Worm (Caenorhabditis elegans) whole organism, young adult: ENCODE results near the gene C15H11.11.

Experiments used
- C17E4.6 ChIP-seq: fragments of 200-800 bp; sonication (Bioruptor generic); IDR thresholded peaks from 2 replicates; pipeline ENCODE4 v1.3.6; 2022; ENCODE audit warnings: missing genetic modification reagents, missing genetic modification characterization, missing compliant biosample characterization
- D2030.7 ChIP-seq: fragments of 200-800 bp; sonication (Bioruptor generic); IDR thresholded peaks from 2 replicates; pipeline ENCODE4 v1.3.6; 2022; ENCODE audit warnings: missing genetic modification reagents, missing genetic modification characterization, missing compliant biosample characterization
- F22D6.2 ChIP-seq: sonication (generic microtip); optimal IDR thresholded peaks from 2 replicates; lab custom pipeline; 2016; ENCODE audit warnings: mild to moderate bottlenecking, missing genetic modification characterization, missing compliant biosample characterization
- F23B12.7 ChIP-seq: sonication (generic microtip); optimal IDR thresholded peaks from 2 replicates; lab custom pipeline; 2017; ENCODE audit warnings: missing genetic modification characterization, mild to moderate bottlenecking, missing compliant biosample characterization, antibody characterized with exemption, moderate library complexity; ENCODE audit not compliant: insufficient read depth
- F33H1.4 ChIP-seq: fragments of 200-800 bp; sonication (Bioruptor generic); IDR thresholded peaks from 2 replicates; pipeline ENCODE4 v1.3.6; 2022; ENCODE audit warnings: missing genetic modification reagents, missing genetic modification characterization, missing compliant biosample characterization
- F39B2.1 ChIP-seq: fragments of 200-800 bp; sonication (Bioruptor generic); IDR thresholded peaks from 2 replicates; pipeline ENCODE4 v1.3.6; 2022; ENCODE audit warnings: missing genetic modification reagents, missing genetic modification characterization, missing compliant biosample characterization
- K11D2.4 ChIP-seq: fragments of 200-800 bp; sonication (Bioruptor generic); IDR thresholded peaks from 2 replicates; pipeline ENCODE4 v1.3.6; 2022; ENCODE audit warnings: missing genetic modification reagents, missing genetic modification characterization, missing compliant biosample characterization
- Y56A3A.18 ChIP-seq: fragments of 200-800 bp; sonication (Bioruptor generic); IDR thresholded peaks from 2 replicates; pipeline ENCODE4 v1.3.6; 2022; ENCODE audit warnings: missing genetic modification reagents, missing genetic modification characterization, missing compliant biosample characterization
- Y95B8A.8 ChIP-seq: fragments of 200-800 bp; sonication (Bioruptor generic); IDR thresholded peaks from 2 replicates; pipeline ENCODE4 v1.3.6; 2022; ENCODE audit warnings: missing genetic modification reagents, missing genetic modification characterization, missing compliant biosample characterization
- ama-1 ChIP-seq, 3 experiments: fragments of 150-350 bp in 1 of 3; sonication (generic microtip) in 2 of 3; optimal IDR thresholded peaks; 2 replicates each; lab custom pipeline; 2014 to 2018; ENCODE audit warnings: missing biosample characterization in 2 of 3, missing genetic modification characterization in 2 of 3, missing genetic modification reagents in 2 of 3
- attf-3 ChIP-seq: fragments of 200-800 bp; sonication (Bioruptor generic); conservative IDR thresholded peaks from 2 replicates; pipeline ENCODE4 v1.3.6; 2022; ENCODE audit warnings: missing genetic modification reagents, missing genetic modification characterization, missing compliant biosample characterization
- bed-1 ChIP-seq: fragments of 200-800 bp; sonication (Bioruptor generic); IDR thresholded peaks from 2 replicates; pipeline ENCODE4 v1.3.6; 2022; ENCODE audit warnings: missing genetic modification reagents, missing genetic modification characterization, missing compliant biosample characterization
- cebp-1 ChIP-seq, 2 experiments: fragments of 200-800 bp in 1 of 2; sonication (Bioruptor generic) in 1 of 2; sonication (generic microtip) in 1 of 2; IDR thresholded peaks in 1 of 2; optimal IDR thresholded peaks in 1 of 2; 2 replicates each; pipeline versions ENCODE4 v1.3.6 to Lab custom; 2017 to 2022; ENCODE audit warnings: missing compliant biosample characterization in 2 of 2, missing genetic modification characterization in 2 of 2, mild to moderate bottlenecking in 1 of 2, missing genetic modification reagents in 1 of 2, moderate library complexity in 1 of 2
- ceh-40 ChIP-seq: fragments of 200-800 bp; sonication (Bioruptor generic); IDR thresholded peaks from 2 replicates; pipeline ENCODE4 v1.3.6; 2022; ENCODE audit warnings: missing genetic modification characterization, missing compliant biosample characterization
- ceh-58 ChIP-seq: fragments of 200-800 bp; sonication (Bioruptor generic); IDR thresholded peaks from 2 replicates; pipeline ENCODE4 v1.3.6; 2022; ENCODE audit warnings: missing genetic modification characterization, missing compliant biosample characterization
- egl-18 ChIP-seq: fragments of 200-800 bp; sonication (Bioruptor generic); IDR thresholded peaks from 2 replicates; pipeline ENCODE4 v1.3.6; 2022; ENCODE audit warnings: missing genetic modification reagents, missing genetic modification characterization, missing compliant biosample characterization
- fkh-3 ChIP-seq: sonication (generic microtip); optimal IDR thresholded peaks from 2 replicates; lab custom pipeline; 2016; ENCODE audit warnings: mild to moderate bottlenecking, missing genetic modification characterization, missing compliant biosample characterization
- hmg-1.2 ChIP-seq: fragments of 200-800 bp; sonication (Bioruptor generic); IDR thresholded peaks from 2 replicates; pipeline ENCODE4 v1.3.6; 2022; ENCODE audit warnings: missing genetic modification reagents, missing genetic modification characterization, missing compliant biosample characterization
- hrde-1 ChIP-seq: sonication (generic microtip); optimal IDR thresholded peaks from 2 replicates; lab custom pipeline; 2016; ENCODE audit warnings: missing genetic modification characterization, mild to moderate bottlenecking, missing compliant biosample characterization, moderate library complexity, missing genotype, missing genetic modification reagents, borderline replicate concordance
- hsf-1 ChIP-seq: fragments of 200-800 bp; sonication (Bioruptor generic); IDR thresholded peaks from 2 replicates; pipeline ENCODE4 v1.3.6; 2022; ENCODE audit warnings: missing genetic modification reagents, missing genetic modification characterization, missing compliant biosample characterization
- lag-1 ChIP-seq: fragments of 200-800 bp; sonication (Bioruptor generic); IDR thresholded peaks from 2 replicates; pipeline ENCODE4 v1.3.6; 2022; ENCODE audit warnings: missing genetic modification reagents, missing genetic modification characterization, missing compliant biosample characterization
- lin-54 ChIP-seq: fragments of 200-800 bp; sonication (Bioruptor generic); optimal IDR thresholded peaks from 2 replicates; lab custom pipeline; 2018; ENCODE audit warnings: mild to moderate bottlenecking, missing genetic modification characterization, missing compliant biosample characterization
- lsl-1 ChIP-seq: fragments of 200-800 bp; sonication (Bioruptor generic); optimal IDR thresholded peaks from 2 replicates; lab custom pipeline; 2018; ENCODE audit warnings: mild to moderate bottlenecking, missing genetic modification characterization, moderate library complexity, missing compliant biosample characterization
- lsy-27 ChIP-seq: sonication (generic microtip); optimal IDR thresholded peaks from 2 replicates; lab custom pipeline; 2017; ENCODE audit warnings: missing genetic modification characterization, mild to moderate bottlenecking, missing compliant biosample characterization, antibody characterized with exemption, missing genotype, borderline replicate concordance; ENCODE audit not compliant: insufficient read depth
- madf-6 ChIP-seq: fragments of 200-800 bp; sonication (Bioruptor generic); IDR thresholded peaks from 2 replicates; pipeline ENCODE4 v1.3.6; 2022; ENCODE audit warnings: missing genetic modification reagents, missing genetic modification characterization, missing compliant biosample characterization
- mes-4 ChIP-seq: sonication (generic microtip); optimal IDR thresholded peaks from 2 replicates; lab custom pipeline; 2016; ENCODE audit warnings: missing genotype, missing genetic modification characterization, missing compliant biosample characterization
- nhr-80 ChIP-seq: sonication (generic microtip); optimal IDR thresholded peaks from 2 replicates; lab custom pipeline; 2016; ENCODE audit warnings: missing genetic modification characterization, missing compliant biosample characterization
- pbrm-1 ChIP-seq: fragments of 200-800 bp; sonication (Bioruptor generic); IDR thresholded peaks from 2 replicates; pipeline ENCODE4 v1.3.6; 2022; ENCODE audit warnings: missing genetic modification reagents, missing genetic modification characterization, missing compliant biosample characterization
- rec-8 ChIP-seq, 2 experiments: sonication (generic microtip); optimal IDR thresholded peaks; 2 replicates each; lab custom pipeline; 2016; ENCODE audit warnings: mild to moderate bottlenecking in 2 of 2, missing genetic modification characterization in 2 of 2, missing genetic modification reagents in 2 of 2, missing genotype in 2 of 2, missing biosample characterization in 1 of 2, missing compliant biosample characterization in 1 of 2, moderate library complexity in 1 of 2
- repo-1 ChIP-seq: sonication (generic microtip); optimal IDR thresholded peaks from 2 replicates; lab custom pipeline; 2017; ENCODE audit warnings: mild to moderate bottlenecking, missing genetic modification characterization, missing compliant biosample characterization
- rpc-1 ChIP-seq, 2 experiments: fragments of 150-350 bp in 1 of 2; sonication (generic microtip) in 1 of 2; optimal IDR thresholded peaks; 2 replicates each; lab custom pipeline; 2014 to 2018; ENCODE audit warnings: missing biosample characterization in 1 of 2, missing genetic modification characterization in 1 of 2, missing genetic modification reagents in 1 of 2, missing genotype in 1 of 2
- sea-2 ChIP-seq: fragments of 200-800 bp; sonication (Bioruptor generic); IDR thresholded peaks from 2 replicates; pipeline ENCODE4 v1.3.6; 2022; ENCODE audit warnings: missing genetic modification characterization, missing compliant biosample characterization
- snpc-1.1 ChIP-seq: sonication (generic microtip); optimal IDR thresholded peaks from 2 replicates; lab custom pipeline; 2017; ENCODE audit warnings: missing genetic modification characterization, mild to moderate bottlenecking, missing compliant biosample characterization, antibody characterized with exemption, moderate library complexity, missing genotype, missing genetic modification reagents; ENCODE audit not compliant: insufficient read depth
- snpc-1.3 ChIP-seq: sonication (generic microtip); optimal IDR thresholded peaks from 2 replicates; lab custom pipeline; 2017; ENCODE audit warnings: missing genetic modification characterization, mild to moderate bottlenecking, missing compliant biosample characterization, antibody characterized with exemption, moderate library complexity, missing genotype, missing genetic modification reagents; ENCODE audit not compliant: insufficient read depth
- snpc-3.4 ChIP-seq: sonication (generic microtip); optimal IDR thresholded peaks from 2 replicates; lab custom pipeline; 2017; ENCODE audit warnings: missing genetic modification characterization, mild to moderate bottlenecking, missing compliant biosample characterization, antibody characterized with exemption, moderate library complexity, missing genotype, missing genetic modification reagents
- unc-130 ChIP-seq: sonication (generic microtip); optimal IDR thresholded peaks from 2 replicates; lab custom pipeline; 2016; ENCODE audit warnings: missing genetic modification reagents, missing genetic modification characterization, missing compliant biosample characterization
- unc-62 ChIP-seq: fragments of 150-350 bp; optimal IDR thresholded peaks from 2 replicates; lab custom pipeline; 2014; ENCODE audit warnings: missing biosample characterization, missing genetic modification reagents, missing genetic modification characterization
- zfh-2 ChIP-seq: fragments of 200-800 bp; sonication (Bioruptor generic); conservative IDR thresholded peaks from 2 replicates; pipeline ENCODE4 v1.3.6; 2022; ENCODE audit warnings: missing genetic modification reagents, missing genetic modification characterization, missing compliant biosample characterization
- zim-3 ChIP-seq: sonication (generic microtip); optimal IDR thresholded peaks from 2 replicates; lab custom pipeline; 2017; ENCODE audit warnings: mild to moderate bottlenecking, missing genetic modification characterization, moderate library complexity, missing compliant biosample characterization
- ztf-26 ChIP-seq: sonication (generic microtip); optimal IDR thresholded peaks from 2 replicates; lab custom pipeline; 2017; ENCODE audit warnings: missing genetic modification characterization, missing compliant biosample characterization

The C15H11.11 gene

DNA sequence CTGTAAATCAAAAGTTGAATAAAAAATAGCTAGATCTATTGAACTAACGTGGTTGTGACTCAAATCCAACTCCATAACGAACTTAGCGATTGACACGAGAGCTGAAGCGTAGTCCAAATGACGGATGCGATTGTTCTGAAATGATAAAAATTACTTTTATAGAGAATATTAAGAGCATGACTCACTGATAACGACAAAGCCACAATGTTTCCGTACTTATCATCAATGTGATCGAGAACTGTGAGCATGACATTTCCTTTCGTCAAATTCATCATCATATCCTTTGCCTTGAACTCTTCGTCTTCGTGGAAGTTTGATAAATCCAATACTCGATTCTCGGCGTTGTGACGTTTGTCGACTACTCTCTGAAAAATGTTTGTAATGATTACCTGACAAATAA is 1.3 kb upstream of the C15H11.11 start:
- TF ChIP-seq sea-2 (GFP tag; lab: Robert Waterston, UW) (no peak), nhr-80 (tag; lab: Kevin White, UChicago) (peak; percentile 73)

DNA sequence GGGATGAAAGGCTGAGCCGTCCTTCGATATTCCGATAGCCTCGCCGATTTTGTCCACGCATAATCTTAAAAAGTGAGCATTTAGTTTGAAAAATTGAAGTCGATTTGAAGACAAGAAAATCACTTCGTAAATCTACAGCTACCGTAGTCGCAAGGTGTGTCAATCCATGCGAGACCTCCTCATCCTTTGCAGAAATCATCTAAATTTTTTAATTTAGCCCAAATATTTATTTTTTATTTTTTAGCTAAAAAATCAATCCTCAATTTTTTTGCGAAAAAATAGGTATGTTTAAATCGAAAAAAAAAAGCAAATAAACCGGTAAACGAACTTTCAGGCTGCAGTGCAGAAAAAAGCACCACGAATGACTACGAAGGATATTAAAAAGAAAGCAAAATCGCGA is 2.4 kb downstream of the C15H11.11 start, which contains the start of the genes nxf-2 and set-31:
Gene nxf-2 (minus strand): TSS at position 101 of the 400 bp plus-strand sequence.
Gene set-31 (plus strand): TSS at position 169 of the 400 bp plus-strand sequence.
- no peak for TF ChIP-seq C17E4.6 (GFP tag; lab: Robert Waterston, UW)
- no peak for TF ChIP-seq Y56A3A.18 (GFP tag; lab: Robert Waterston, UW)
- TF ChIP-seq zim-3 = no peak
- no peak for TF ChIP-seq rpc-1 (optimal IDR thresholded peaks at IDR 0.05; lab: Kevin White, UChicago)
- TF ChIP-seq rpc-1 (tag; optimal IDR thresholded peaks at IDR 0.05; lab: Kevin White, UChicago) = no peak
- no peak for TF ChIP-seq ceh-40 (GFP tag; lab: Robert Waterston, UW)
- peak; percentile 58 for TF ChIP-seq lsl-1 (GFP tag; lab: Kevin White, UChicago)
- no peak for TF ChIP-seq D2030.7 (GFP tag; lab: Robert Waterston, UW)
- no peak for TF ChIP-seq fkh-3 (tag; lab: Kevin White, UChicago)
- TF ChIP-seq K11D2.4 (GFP tag; lab: Robert Waterston, UW) = no peak
- no peak for TF ChIP-seq ztf-26 (tag; lab: Kevin White, UChicago)
- peak; percentile 46; the same call in 1 of the 2 replicates for TF ChIP-seq F33H1.4
- TF ChIP-seq attf-3 (GFP tag; lab: Robert Waterston, UW) = no peak
- TF ChIP-seq mes-4 (tag; lab: Kevin White, UChicago) = no peak
- no peak for TF ChIP-seq unc-62 (GFP tag; lab: Kevin White, UChicago)
- TF ChIP-seq lag-1 (GFP tag; lab: Robert Waterston, UW) = no peak
- TF ChIP-seq bed-1 (GFP tag; lab: Robert Waterston, UW) = no peak
- no peak for TF ChIP-seq F39B2.1

ce11 chrV:14419855-14420254 is 4.6 kb downstream of the C15H11.11 start:
- no peak for TF ChIP-seq F22D6.2 (tag; lab: Kevin White, UChicago)
- peak; percentile 21 for TF ChIP-seq repo-1 (tag; lab: Kevin White, UChicago)
- no peak for TF ChIP-seq ama-1 (optimal IDR thresholded peaks at IDR 0.05; lab: Kevin White, UChicago)
- TF ChIP-seq ama-1 (GFP tag; optimal IDR thresholded peaks at IDR 0.05; lab: Kevin White, UChicago) = peak in 1 of 2 experiments; percentile 58
- TF ChIP-seq rec-8 (tag; optimal IDR thresholded peaks at IDR 0.05; lab: Kevin White, UChicago) = peak in 1 of 2 experiments; percentile 32
- TF ChIP-seq Y95B8A.8 = peak; percentile 83; the same call in 1 of the 2 replicates
- peak; percentile 4 for TF ChIP-seq lin-54
- no peak for TF ChIP-seq egl-18
- peak; percentile 77 for TF ChIP-seq hrde-1 (tag; lab: Kevin White, UChicago)
- TF ChIP-seq cebp-1 (GFP tag; IDR thresholded peaks at IDR 0.05; lab: Robert Waterston, UW) = no peak
- peak; percentile 8 for TF ChIP-seq cebp-1 (tag; optimal IDR thresholded peaks at IDR 0.05; lab: Kevin White, UChicago)
- no peak for TF ChIP-seq ceh-58
- peak; percentile 8 for TF ChIP-seq snpc-3.4 (tag; lab: Kevin White, UChicago)
- TF ChIP-seq pbrm-1 (GFP tag; lab: Robert Waterston, UW) = peak; percentile 51; the same call in 1 of the 2 replicates
- no peak for TF ChIP-seq F23B12.7 (tag; lab: Kevin White, UChicago)

DNA sequence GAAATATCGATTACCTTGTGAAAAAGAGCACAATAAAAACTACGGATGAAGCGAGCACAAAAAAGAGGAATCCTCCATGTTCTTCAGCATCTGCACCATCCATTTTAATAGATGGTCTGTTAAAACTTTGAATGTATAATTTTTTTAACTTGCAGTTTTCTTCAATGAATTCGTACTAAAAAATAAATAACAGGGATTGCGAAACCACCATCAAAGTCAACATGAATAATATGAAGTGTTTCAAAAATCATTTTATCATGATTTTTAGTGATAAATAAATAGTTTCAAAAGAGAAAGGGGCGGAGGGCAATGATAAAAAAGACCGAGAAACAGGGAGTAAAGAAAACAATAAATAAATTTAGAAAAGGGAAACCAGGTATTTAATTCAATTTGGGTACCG is 6.0 kb downstream of the C15H11.11 start, which contains the start of gene dhs-22:
Gene dhs-22 (minus strand): TSS at position 116 of the 400 bp plus-strand sequence.
- TF ChIP-seq cebp-1 (GFP tag; IDR thresholded peaks at IDR 0.05; lab: Robert Waterston, UW) = peak; percentile 57; the same call in 1 of the 2 replicates
- TF ChIP-seq cebp-1 (tag; optimal IDR thresholded peaks at IDR 0.05; lab: Kevin White, UChicago) = peak; percentile 73
- TF ChIP-seq lag-1 (GFP tag; lab: Robert Waterston, UW) = no peak
- TF ChIP-seq snpc-1.3 (tag; lab: Kevin White, UChicago) = no peak
- TF ChIP-seq hrde-1 (tag; lab: Kevin White, UChicago) = no peak
- no peak for TF ChIP-seq F22D6.2 (tag; lab: Kevin White, UChicago)
- peak; percentile 55 for TF ChIP-seq madf-6 (GFP tag; lab: Robert Waterston, UW)
- TF ChIP-seq hsf-1 (GFP tag; lab: Robert Waterston, UW) = peak; percentile 1; the same call in 1 of the 2 replicates
- TF ChIP-seq ama-1 (optimal IDR thresholded peaks at IDR 0.05; lab: Kevin White, UChicago) = no peak
- no peak for TF ChIP-seq ama-1 (GFP tag; optimal IDR thresholded peaks at IDR 0.05; lab: Kevin White, UChicago)
- TF ChIP-seq zfh-2 (GFP tag; lab: Robert Waterston, UW) = no peak
- TF ChIP-seq hmg-1.2 (GFP tag; lab: Robert Waterston, UW) = 0 out of 2 replicates have a peak, but pooled peaks have one; percentile 17
- peak; percentile 4 for TF ChIP-seq snpc-1.1 (tag; lab: Kevin White, UChicago)
- no peak for TF ChIP-seq lsy-27 (tag; lab: Kevin White, UChicago)
- TF ChIP-seq unc-130 (GFP tag; lab: Kevin White, UChicago) = no peak
- TF ChIP-seq ztf-26 (tag; lab: Kevin White, UChicago) = no peak
